Worm (Caenorhabditis elegans) whole organism, late embryonic: ENCODE results near the gene B0035.13.
A peak's percentile ranks its signal among the peaks of the same experiment; 100 is the strongest.

Experiments used
- C38D4.7 ChIP-seq: fragments of 200-800 bp; sonication (Bioruptor generic); optimal IDR thresholded peaks from 2 replicates; lab custom pipeline; 2018; ENCODE audit warnings: mild to moderate bottlenecking, missing genetic modification characterization, moderate library complexity, missing compliant biosample characterization
- F13H6.1 ChIP-seq: sonication (generic microtip); optimal IDR thresholded peaks from 2 replicates; lab custom pipeline; 2016; ENCODE audit warnings: missing genetic modification characterization, missing compliant biosample characterization
- K02D7.2 ChIP-seq: sonication (generic microtip); optimal IDR thresholded peaks from 2 replicates; lab custom pipeline; 2017; ENCODE audit warnings: mild to moderate bottlenecking, missing genetic modification characterization, missing compliant biosample characterization
- T23F11.4 ChIP-seq: fragments of 200-800 bp; sonication (Bioruptor generic); optimal IDR thresholded peaks from 2 replicates; lab custom pipeline; 2018; ENCODE audit warnings: mild to moderate bottlenecking, missing genetic modification characterization, missing compliant biosample characterization
- ceh-2 ChIP-seq: sonication (generic microtip); optimal IDR thresholded peaks from 2 replicates; lab custom pipeline; 2016; ENCODE audit warnings: missing genotype, missing genetic modification characterization, missing compliant biosample characterization
- ceh-22 ChIP-seq: sonication (generic microtip); optimal IDR thresholded peaks from 2 replicates; lab custom pipeline; 2017; ENCODE audit warnings: missing biosample characterization, missing genetic modification characterization
- ceh-30 ChIP-seq: fragments of 150-350 bp; optimal IDR thresholded peaks from 2 replicates; lab custom pipeline; 2014; ENCODE audit warnings: missing biosample characterization, missing genetic modification characterization
- ceh-31 ChIP-seq: sonication (generic microtip); optimal IDR thresholded peaks from 2 replicates; lab custom pipeline; 2016; ENCODE audit warnings: missing genetic modification characterization, missing compliant biosample characterization
- ceh-34 ChIP-seq: sonication (generic microtip); optimal IDR thresholded peaks from 2 replicates; lab custom pipeline; 2016; ENCODE audit warnings: mild to moderate bottlenecking, missing genetic modification characterization, missing compliant biosample characterization
- ceh-45 ChIP-seq: fragments of 200-800 bp; sonication (Bioruptor generic); IDR thresholded peaks from 2 replicates; pipeline ENCODE4 v1.3.6; 2022; ENCODE audit warnings: missing genetic modification reagents, missing genetic modification characterization, missing compliant biosample characterization
- ceh-48 ChIP-seq: sonication (generic microtip); optimal IDR thresholded peaks from 2 replicates; lab custom pipeline; 2016; ENCODE audit warnings: missing genetic modification characterization, inconsistent platforms, missing compliant biosample characterization
- ceh-6 ChIP-seq: fragments of 200-800 bp; sonication (Bioruptor generic); optimal IDR thresholded peaks from 2 replicates; lab custom pipeline; 2018; ENCODE audit warnings: mild to moderate bottlenecking, missing genetic modification characterization, missing compliant biosample characterization
- che-1 ChIP-seq: sonication (generic microtip); optimal IDR thresholded peaks from 2 replicates; lab custom pipeline; 2016; ENCODE audit warnings: mild to moderate bottlenecking, missing genetic modification characterization, missing compliant biosample characterization
- dmd-4 ChIP-seq: sonication (generic microtip); optimal IDR thresholded peaks from 2 replicates; lab custom pipeline; 2016; ENCODE audit warnings: borderline replicate concordance, missing genetic modification characterization, missing compliant biosample characterization
- elt-2 ChIP-seq: sonication (generic microtip); optimal IDR thresholded peaks from 2 replicates; lab custom pipeline; 2016; ENCODE audit warnings: missing genetic modification reagents, missing genetic modification characterization, missing compliant biosample characterization
- elt-4 ChIP-seq: sonication (generic microtip); optimal IDR thresholded peaks from 2 replicates; lab custom pipeline; 2016; ENCODE audit warnings: missing genetic modification characterization, missing compliant biosample characterization
- ets-4 ChIP-seq: sonication (generic microtip); optimal IDR thresholded peaks from 2 replicates; lab custom pipeline; 2016; ENCODE audit warnings: missing genetic modification characterization, missing compliant biosample characterization
- eyg-1 ChIP-seq: sonication (generic microtip); optimal IDR thresholded peaks from 2 replicates; lab custom pipeline; 2016; ENCODE audit warnings: missing genotype, missing genetic modification characterization, missing compliant biosample characterization
- fkh-6 ChIP-seq: sonication (generic microtip); optimal IDR thresholded peaks from 2 replicates; lab custom pipeline; 2016; ENCODE audit warnings: missing genetic modification characterization, missing compliant biosample characterization
- hlh-13 ChIP-seq: fragments of 200-800 bp; sonication (Bioruptor generic); optimal IDR thresholded peaks from 2 replicates; lab custom pipeline; 2018; ENCODE audit warnings: mild to moderate bottlenecking, missing genetic modification characterization, missing compliant biosample characterization
- hlh-6 ChIP-seq: sonication (generic microtip); optimal IDR thresholded peaks from 2 replicates; lab custom pipeline; 2016; ENCODE audit warnings: missing genotype, missing genetic modification characterization, missing compliant biosample characterization
- hlh-8 ChIP-seq: sonication (generic microtip); optimal IDR thresholded peaks from 2 replicates; lab custom pipeline; 2016; ENCODE audit warnings: missing genotype, missing genetic modification characterization, missing compliant biosample characterization
- lin-11 ChIP-seq: fragments of 200-800 bp; sonication (Bioruptor generic); optimal IDR thresholded peaks from 2 replicates; lab custom pipeline; 2018; ENCODE audit warnings: mild to moderate bottlenecking, missing genetic modification characterization, missing compliant biosample characterization
- madf-2 ChIP-seq: sonication (generic microtip); optimal IDR thresholded peaks from 2 replicates; lab custom pipeline; 2017; ENCODE audit warnings: missing genetic modification characterization, missing compliant biosample characterization
- nfya-1 ChIP-seq: sonication (generic microtip); optimal IDR thresholded peaks from 2 replicates; lab custom pipeline; 2017; ENCODE audit warnings: missing genetic modification characterization, mild to moderate bottlenecking, missing compliant biosample characterization, antibody characterized with exemption, moderate library complexity
- nhr-11 ChIP-seq: fragments of 150-350 bp; optimal IDR thresholded peaks from 2 replicates; lab custom pipeline; 2014; ENCODE audit warnings: missing biosample characterization, missing genetic modification characterization
- nhr-232 ChIP-seq: sonication (generic microtip); optimal IDR thresholded peaks from 2 replicates; lab custom pipeline; 2016; ENCODE audit warnings: missing genetic modification characterization, missing compliant biosample characterization
- npax-4 ChIP-seq: sonication (generic microtip); optimal IDR thresholded peaks from 2 replicates; lab custom pipeline; 2016; ENCODE audit warnings: missing genetic modification characterization, missing compliant biosample characterization
- odd-2 ChIP-seq: sonication (generic microtip); optimal IDR thresholded peaks from 2 replicates; lab custom pipeline; 2017; ENCODE audit warnings: antibody characterized with exemption, mild to moderate bottlenecking, missing genetic modification characterization, missing compliant biosample characterization
- pag-3 ChIP-seq: sonication (generic microtip); optimal IDR thresholded peaks from 2 replicates; lab custom pipeline; 2016; ENCODE audit warnings: missing compliant biosample characterization, missing genetic modification characterization, borderline replicate concordance
- pat-9 ChIP-seq: fragments of 200-800 bp; sonication (Bioruptor generic); optimal IDR thresholded peaks from 2 replicates; lab custom pipeline; 2018; ENCODE audit warnings: mild to moderate bottlenecking, missing genetic modification characterization, moderate library complexity, missing compliant biosample characterization
- pax-1 ChIP-seq: fragments of 150-350 bp; optimal IDR thresholded peaks from 2 replicates; lab custom pipeline; 2014; ENCODE audit warnings: missing biosample characterization, missing genetic modification characterization
- pha-2 ChIP-seq: sonication (generic microtip); optimal IDR thresholded peaks from 2 replicates; lab custom pipeline; 2017; ENCODE audit warnings: mild to moderate bottlenecking, missing genetic modification characterization, missing compliant biosample characterization
- pha-4 ChIP-seq: fragments of 150-350 bp; optimal IDR thresholded peaks from 2 replicates; lab custom pipeline; 2018; ENCODE audit warnings: missing biosample characterization, missing genetic modification reagents, missing genetic modification characterization
- pros-1 ChIP-seq: fragments of 150-350 bp; optimal IDR thresholded peaks from 2 replicates; lab custom pipeline; 2014; ENCODE audit warnings: missing biosample characterization, missing genetic modification reagents, missing genetic modification characterization
- ref-2 ChIP-seq: sonication (generic microtip); optimal IDR thresholded peaks from 2 replicates; lab custom pipeline; 2016; ENCODE audit warnings: missing genetic modification characterization, missing compliant biosample characterization
- rnt-1 ChIP-seq: sonication (generic microtip); optimal IDR thresholded peaks from 2 replicates; lab custom pipeline; 2016; ENCODE audit warnings: missing genetic modification characterization, missing compliant biosample characterization
- sdc-2 ChIP-seq: sonication (generic microtip); optimal IDR thresholded peaks from 2 replicates; lab custom pipeline; 2016; ENCODE audit warnings: missing genotype, missing genetic modification characterization, missing compliant biosample characterization
- sox-4 ChIP-seq: sonication (generic microtip); optimal IDR thresholded peaks from 2 replicates; lab custom pipeline; 2017; ENCODE audit warnings: mild to moderate bottlenecking, missing genetic modification characterization, inconsistent platforms, missing compliant biosample characterization
- tbx-2 ChIP-seq: sonication (generic microtip); optimal IDR thresholded peaks from 2 replicates; lab custom pipeline; 2016; ENCODE audit warnings: missing genetic modification characterization, missing compliant biosample characterization
- unc-3 ChIP-seq, 2 experiments: fragments of 200-800 bp in 1 of 2; sonication (Bioruptor generic) in 1 of 2; sonication (generic microtip) in 1 of 2; conservative IDR thresholded peaks in 1 of 2; optimal IDR thresholded peaks in 1 of 2; 2 replicates each; pipeline versions ENCODE4 v1.3.6 to Lab custom; 2016 to 2022; ENCODE audit warnings: missing compliant biosample characterization in 2 of 2, missing genetic modification characterization in 2 of 2, missing genetic modification reagents in 1 of 2
- unc-42 ChIP-seq: sonication (generic microtip); optimal IDR thresholded peaks from 2 replicates; lab custom pipeline; 2016; ENCODE audit warnings: missing genotype, missing genetic modification characterization, missing compliant biosample characterization
- unc-86 ChIP-seq: sonication (generic microtip); optimal IDR thresholded peaks from 2 replicates; lab custom pipeline; 2016; ENCODE audit warnings: missing genetic modification characterization, missing compliant biosample characterization
- zip-5 ChIP-seq: sonication (generic microtip); optimal IDR thresholded peaks from 2 replicates; lab custom pipeline; 2016; ENCODE audit warnings: missing genetic modification characterization, missing compliant biosample characterization

B0035.13 gene

DNA sequence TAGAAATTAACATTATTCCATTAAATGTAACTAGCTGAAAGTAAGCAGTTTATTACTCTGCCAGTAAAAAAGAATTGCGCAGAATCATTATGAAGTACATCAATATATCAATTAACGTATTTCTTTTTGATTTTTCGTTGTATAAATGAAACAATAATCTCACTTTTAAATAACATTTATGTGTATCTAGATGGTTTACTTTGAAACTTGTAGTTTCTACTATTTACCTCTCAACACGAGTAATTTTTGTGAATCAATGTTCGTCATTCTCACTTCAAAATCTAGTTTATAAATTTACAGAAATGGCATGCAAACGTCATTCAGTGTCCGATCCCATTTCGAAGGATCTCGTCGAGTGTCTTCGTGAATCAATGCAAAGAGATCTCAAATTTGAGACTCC lies 10.6 kb upstream of the B0035.13 start, which contains the start of gene gspd-1:
TSS of gene gspd-1 (plus strand) at position 301 of the 400 bp plus-strand sequence.
- no peak for TF ChIP-seq lin-11 (tag; lab: Kevin White, UChicago)
- no peak for TF ChIP-seq K02D7.2 (tag; lab: Kevin White, UChicago)
- no peak for TF ChIP-seq sdc-2 (tag; lab: Kevin White, UChicago)
- no peak for TF ChIP-seq ceh-30 (tag; lab: Kevin White, UChicago)
- TF ChIP-seq unc-86 (tag; lab: Kevin White, UChicago), result no peak
- no peak for TF ChIP-seq dmd-4
- no peak for TF ChIP-seq elt-4 (tag; lab: Kevin White, UChicago)
- TF ChIP-seq fkh-6, result no peak
- TF ChIP-seq ref-2 (tag; lab: Kevin White, UChicago), result no peak
- TF ChIP-seq madf-2, result no peak
- TF ChIP-seq nhr-11 (tag; lab: Kevin White, UChicago), result no peak
- no peak for TF ChIP-seq zip-5
- no peak for TF ChIP-seq hlh-13 (GFP tag; lab: Kevin White, UChicago)

ce11 chrIV:11316640-11317039 lies 10.1 kb upstream of the B0035.13 start:
- TF ChIP-seq sox-4 (tag; lab: Kevin White, UChicago), result no peak
- TF ChIP-seq rnt-1 (tag; lab: Kevin White, UChicago), result no peak
- no peak for TF ChIP-seq elt-2 (tag; lab: Kevin White, UChicago)
- TF ChIP-seq fkh-6, result no peak
- no peak for TF ChIP-seq unc-3 (GFP tag; conservative IDR thresholded peaks at IDR 0.05; lab: Robert Waterston, UW)
- TF ChIP-seq unc-3 (tag; optimal IDR thresholded peaks at IDR 0.05; lab: Kevin White, UChicago), result no peak
- no peak for TF ChIP-seq odd-2 (tag; lab: Kevin White, UChicago)
- TF ChIP-seq tbx-2 (tag; lab: Kevin White, UChicago), result no peak
- no peak for TF ChIP-seq pax-1 (tag; lab: Kevin White, UChicago)
- no peak for TF ChIP-seq pha-2 (tag; lab: Kevin White, UChicago)
- TF ChIP-seq ref-2 (tag; lab: Kevin White, UChicago), result no peak

DNA sequence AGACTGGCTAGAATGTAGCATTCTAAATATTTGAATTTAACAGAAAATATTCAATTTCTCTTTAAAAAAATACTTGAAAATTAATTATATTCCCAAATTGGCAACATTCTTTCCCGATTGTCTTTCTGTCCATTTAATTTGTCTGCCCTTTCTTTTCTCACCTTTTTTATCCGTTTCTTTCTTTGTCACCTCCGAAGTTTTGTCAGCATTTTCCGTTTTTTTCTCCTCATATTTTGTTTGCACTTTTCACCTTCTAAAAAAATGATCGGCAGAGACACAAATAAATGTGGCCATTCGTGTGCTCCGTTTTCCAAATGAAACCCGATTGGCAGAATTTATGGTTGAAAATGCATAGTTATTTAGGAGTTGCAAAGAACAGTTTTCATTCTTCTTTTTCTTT lies 9.6 kb upstream of the B0035.13 start:
- TF ChIP-seq hlh-8 (tag; lab: Kevin White, UChicago), result no peak
- no peak for TF ChIP-seq F13H6.1 (tag; lab: Kevin White, UChicago)
- no peak for TF ChIP-seq pha-4 (tag; lab: Kevin White, UChicago)

DNA sequence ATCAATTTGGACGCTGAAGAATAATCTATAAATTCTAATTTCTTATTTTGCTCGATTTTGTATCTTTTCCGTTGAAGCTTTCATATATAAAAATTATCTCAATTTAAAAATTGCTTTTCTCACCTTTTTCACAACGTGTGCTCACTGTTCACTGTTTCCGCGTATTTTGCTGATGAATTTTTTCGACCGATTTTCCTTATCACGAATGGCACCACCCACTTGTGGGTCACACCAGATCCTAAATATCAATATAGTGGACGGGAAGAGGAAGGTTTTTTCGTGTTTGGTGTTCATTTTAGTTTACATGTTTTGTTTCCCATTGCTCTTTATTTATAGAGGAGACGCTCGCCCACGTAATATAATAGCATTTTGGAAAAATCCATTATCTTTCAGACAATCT lies 9.2 kb upstream of the B0035.13 start:
- TF ChIP-seq che-1 (tag; lab: Kevin White, UChicago) (no peak), hlh-6 (tag; lab: Kevin White, UChicago) (no peak), ceh-48 (no peak), pat-9 (tag; lab: Kevin White, UChicago) (no peak), tbx-2 (tag; lab: Kevin White, UChicago) (no peak), ceh-22 (tag; lab: Kevin White, UChicago) (no peak), unc-3 (GFP tag; conservative IDR thresholded peaks at IDR 0.05; lab: Robert Waterston, UW) (no peak), unc-3 (tag; optimal IDR thresholded peaks at IDR 0.05; lab: Kevin White, UChicago) (no peak), nhr-11 (tag; lab: Kevin White, UChicago) (no peak)

ce11 chrIV:11314885-11315284 lies 8.4 kb upstream of the B0035.13 start, which contains the start of the genes B0035.3, B0035.22 and pfd-4:
B0035.3 (minus strand) TSS chrIV:11314998.
B0035.22 (plus strand) TSS chrIV:11315153.
pfd-4 (plus strand) TSS chrIV:11315207.
- no peak for TF ChIP-seq ceh-34
- peak; percentile 88 for TF ChIP-seq ceh-31
- TF ChIP-seq pag-3, result no peak
- no peak for TF ChIP-seq sdc-2 (tag; lab: Kevin White, UChicago)
- TF ChIP-seq ets-4 (tag; lab: Kevin White, UChicago), result peak; percentile 84
- TF ChIP-seq npax-4 (tag; lab: Kevin White, UChicago), result no peak
- TF ChIP-seq pros-1 (tag; lab: Kevin White, UChicago), result no peak
- no peak for TF ChIP-seq C38D4.7 (GFP tag; lab: Kevin White, UChicago)
- no peak for TF ChIP-seq che-1 (tag; lab: Kevin White, UChicago)
- TF ChIP-seq pha-4 (tag; lab: Kevin White, UChicago), result no peak
- TF ChIP-seq sox-4 (tag; lab: Kevin White, UChicago), result no peak
- peak; percentile 84 for TF ChIP-seq tbx-2 (tag; lab: Kevin White, UChicago)
- TF ChIP-seq nfya-1, result no peak
- peak; percentile 80 for TF ChIP-seq ref-2 (tag; lab: Kevin White, UChicago)
- TF ChIP-seq ceh-22 (tag; lab: Kevin White, UChicago), result no peak
- no peak for TF ChIP-seq ceh-6 (GFP tag; lab: Kevin White, UChicago)
- no peak for TF ChIP-seq eyg-1 (tag; lab: Kevin White, UChicago)
- no peak for TF ChIP-seq odd-2 (tag; lab: Kevin White, UChicago)
- TF ChIP-seq T23F11.4, result no peak
- no peak for TF ChIP-seq ceh-45 (GFP tag; lab: Robert Waterston, UW)
- TF ChIP-seq unc-86 (tag; lab: Kevin White, UChicago), result no peak
- peak; percentile 79 for TF ChIP-seq ceh-2 (tag; lab: Kevin White, UChicago)
- peak; percentile 61 for TF ChIP-seq unc-42 (tag; lab: Kevin White, UChicago)
- no peak for TF ChIP-seq nhr-232 (tag; lab: Kevin White, UChicago)
